Worm (Caenorhabditis elegans): ENCODE measurements around the gene lelo-4.

DNA sequence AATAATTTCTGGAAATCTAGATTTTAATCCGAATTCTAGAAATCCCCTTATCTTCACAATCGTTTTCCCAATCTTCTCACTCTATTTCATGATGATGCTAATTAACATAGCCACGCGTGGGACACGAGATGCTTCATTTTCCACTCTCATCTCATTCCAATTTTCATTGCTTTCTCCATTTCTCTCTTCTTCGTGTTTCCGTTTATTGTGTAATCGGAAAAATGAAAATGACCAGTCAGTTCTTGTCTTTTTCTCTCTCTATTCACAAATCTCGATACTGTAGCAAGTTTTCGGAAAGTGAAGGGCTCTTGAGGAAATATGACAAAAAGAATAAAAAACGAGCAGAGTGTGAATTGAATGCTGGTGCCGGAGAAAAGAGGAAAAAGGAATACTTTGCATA is 10.2 kb upstream of the lelo-4 start:
- TF ChIP-seq cog-1 (tag; optimal IDR thresholded peaks at IDR 0.05) = no peak
- no peak for TF ChIP-seq klf-2 (GFP tag; conservative IDR thresholded peaks at IDR 0.05)
- TF ChIP-seq tab-1 (GFP tag; IDR thresholded peaks at IDR 0.05) = no peak

Data from whole organism, midembryonic.